Fruit fly (Drosophila melanogaster): ENCODE measurements around the gene dsb.

dsb gene

dm6 chr3L:1940843-1941418, 30.9 kb upstream of the dsb start, which contains the start of gene Mfap1 (continued):
- TF ChIP-seq CTCF (GFP tag; optimal IDR thresholded peaks at IDR 0.05) (no peak), CG15269 (tag; optimal IDR thresholded peaks at IDR 0.05) (no peak), CG2202 (tag; optimal IDR thresholded peaks at IDR 0.05) (no peak), al (GFP tag; IDR thresholded peaks at IDR 0.05) (no peak), Taf1 (GFP tag; IDR thresholded peaks at IDR 0.05) (no peak), jigr1 (GFP tag; IDR thresholded peaks at IDR 0.05) (no peak), Hr78 (GFP tag; optimal IDR thresholded peaks at IDR 0.05) (no peak), ssp (GFP tag; IDR thresholded peaks at IDR 0.05) (no peak), Dp (GFP tag; optimal IDR thresholded peaks at IDR 0.05) (peak; percentile 96), CG12299 (tag; optimal IDR thresholded peaks at IDR 0.05) (no peak), ttk (GFP tag; IDR thresholded peaks at IDR 0.05) (no peak), CG30403 (GFP tag; optimal IDR thresholded peaks at IDR 0.05) (no peak), CG15514 (GFP tag; optimal IDR thresholded peaks at IDR 0.05) (peak; percentile 71), CG31224 (GFP tag; IDR thresholded peaks at IDR 0.05) (no peak), nerfin-2 (GFP tag; IDR thresholded peaks at IDR 0.05; ENCODE audit: partially characterized antibody) (no peak), ewg (GFP tag; optimal IDR thresholded peaks at IDR 0.05) (no peak), unpg (GFP tag; optimal IDR thresholded peaks at IDR 0.05) (no peak), gsb-n (tag; optimal IDR thresholded peaks at IDR 0.05) (no peak), CG14667 (GFP tag; IDR thresholded peaks at IDR 0.05) (no peak), CG8924 (tag; optimal IDR thresholded peaks at IDR 0.05) (no peak), row (GFP tag; IDR thresholded peaks at IDR 0.05) (0 out of 3 replicates have a peak, but pooled peaks have one; percentile 8), p53 (GFP tag; optimal IDR thresholded peaks at IDR 0.05) (no peak), sd (tag; optimal IDR thresholded peaks at IDR 0.05) (no peak), CG11560 (tag; IDR thresholded peaks at IDR 0.05) (no peak), toy (GFP tag; IDR thresholded peaks at IDR 0.05) (no peak), amos (GFP tag; IDR thresholded peaks at IDR 0.05; ENCODE audit: partially characterized antibody) (peak; percentile 87), CG9817 (tag; optimal IDR thresholded peaks at IDR 0.05) (no peak), CG2889 (GFP tag; IDR thresholded peaks at IDR 0.05) (no peak), Dbx (GFP tag; IDR thresholded peaks at IDR 0.05) (peak; percentile 21; the same call in 1 of the 3 replicates), maf-S (GFP tag; optimal IDR thresholded peaks at IDR 0.05) (no peak), trh (GFP tag; optimal IDR thresholded peaks at IDR 0.05) (no peak), CG1602 (GFP tag; optimal IDR thresholded peaks at IDR 0.05) (no peak), mirr (GFP tag; optimal IDR thresholded peaks at IDR 0.05) (no peak), ken (GFP tag; IDR thresholded peaks at IDR 0.05) (no peak), CG12104 (GFP tag; optimal IDR thresholded peaks at IDR 0.05) (no peak), CG12236 (GFP tag; optimal IDR thresholded peaks at IDR 0.05) (no peak), Dad (GFP tag; optimal IDR thresholded peaks at IDR 0.05) (no peak), CG11456 (GFP tag; IDR thresholded peaks at IDR 0.05) (no peak), lilli (GFP tag; optimal IDR thresholded peaks at IDR 0.05) (peak; percentile 18), bbx (GFP tag; IDR thresholded peaks at IDR 0.05; ENCODE audit: partially characterized antibody) (peak; percentile 61; the same call in 1 of the 2 replicates), NC2α (GFP tag; optimal IDR thresholded peaks at IDR 0.05) (no peak), sim (GFP tag; IDR thresholded peaks at IDR 0.05) (no peak), Dll (GFP tag; IDR thresholded peaks at IDR 0.05; ENCODE audit: partially characterized antibody) (peak; percentile 82), CG11504 (tag; optimal IDR thresholded peaks at IDR 0.05) (no peak), CG17186 (GFP tag; optimal IDR thresholded peaks at IDR 0.05) (no peak), cad (GFP tag; optimal IDR thresholded peaks at IDR 0.05) (no peak), Kr (GFP tag; optimal IDR thresholded peaks at IDR 0.05) (no peak), croc (GFP tag; conservative IDR thresholded peaks at IDR 0.05) (no peak), tin (GFP tag; optimal IDR thresholded peaks at IDR 0.05) (peak; percentile 33), tap (tag; optimal IDR thresholded peaks at IDR 0.05) (no peak), sima (GFP tag; optimal IDR thresholded peaks at IDR 0.05) (no peak), HLHmδ (GFP tag; optimal IDR thresholded peaks at IDR 0.05) (no peak)

All from whole organism, embryonic.